Worm (Caenorhabditis elegans): ENCODE results near the gene unc-7.

unc-7 gene

DNA sequence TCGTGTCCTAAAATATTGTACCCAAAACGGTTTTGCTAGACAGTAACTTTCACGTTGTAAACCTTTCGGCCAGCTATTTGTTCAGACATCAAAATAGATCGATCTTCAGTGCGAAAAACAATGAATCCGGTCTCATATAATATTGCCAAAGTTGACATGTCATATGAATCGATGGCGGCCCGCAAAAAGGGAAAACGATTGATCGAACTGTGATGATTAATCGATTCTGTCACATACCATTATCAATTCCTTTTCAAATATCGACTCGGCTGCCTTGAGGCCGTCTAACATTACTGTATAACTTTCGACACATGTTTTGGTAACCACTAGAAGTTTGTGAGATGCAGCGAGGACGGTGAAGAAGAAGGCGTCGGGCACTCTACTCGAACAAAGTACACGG lies 74.7 kb downstream of the unc-7 start (continued):
- TF ChIP-seq snu-23 (GFP tag; optimal IDR thresholded peaks at IDR 0.05) (peak; percentile 67), isw-1 (GFP tag; IDR thresholded peaks at IDR 0.05) (no peak), ceh-90 (tag; optimal IDR thresholded peaks at IDR 0.05) (no peak), pag-3 (tag; optimal IDR thresholded peaks at IDR 0.05; ENCODE audit: borderline replicate concordance, insufficient read depth) (no peak), aly-2 (tag; optimal IDR thresholded peaks at IDR 0.05) (no peak), mef-2 (tag; optimal IDR thresholded peaks at IDR 0.05) (no peak), pax-3 (tag; optimal IDR thresholded peaks at IDR 0.05) (no peak), lin-35 (GFP tag; optimal IDR thresholded peaks at IDR 0.05) (peak in 1 of 2 experiments; percentile 35), efl-3 (GFP tag; optimal IDR thresholded peaks at IDR 0.05) (no peak), dpl-1 (GFP tag; optimal IDR thresholded peaks at IDR 0.05) (peak in 1 of 3 experiments; percentile 8), lin-39 (tag; optimal IDR thresholded peaks at IDR 0.05) (no peak), vab-15 (tag; optimal IDR thresholded peaks at IDR 0.05) (no peak), elt-3 (tag; optimal IDR thresholded peaks at IDR 0.05) (peak in 2 of 6 experiments; percentile 71 to 72), ces-1 (GFP tag; optimal IDR thresholded peaks at IDR 0.05) (no peak), pqm-1 (tag; optimal IDR thresholded peaks at IDR 0.05) (no peak), ceh-8 (GFP tag; optimal IDR thresholded peaks at IDR 0.05) (no peak), nhr-84 (tag; optimal IDR thresholded peaks at IDR 0.05) (no peak), blmp-1 (tag; optimal IDR thresholded peaks at IDR 0.05) (peak; percentile 94), xbp-1 (tag; optimal IDR thresholded peaks at IDR 0.05) (no peak), unc-86 (tag; optimal IDR thresholded peaks at IDR 0.05) (no peak), nhr-77 (tag; optimal IDR thresholded peaks at IDR 0.05) (no peak), lir-3 (tag; optimal IDR thresholded peaks at IDR 0.05; ENCODE audit: poor library complexity) (no peak), elt-2 (tag; optimal IDR thresholded peaks at IDR 0.05) (no peak), ztf-11 (tag; optimal IDR thresholded peaks at IDR 0.05) (no peak), ceh-63 (GFP tag; optimal IDR thresholded peaks at IDR 0.05) (no peak), rnt-1 (tag; optimal IDR thresholded peaks at IDR 0.05) (no peak), egl-27 (tag; optimal IDR thresholded peaks at IDR 0.05) (no peak), unc-130 (tag; optimal IDR thresholded peaks at IDR 0.05) (peak; percentile 28), skn-1 (tag; optimal IDR thresholded peaks at IDR 0.05) (no peak), zag-1 (tag; optimal IDR thresholded peaks at IDR 0.05) (no peak), lin-14 (GFP tag; optimal IDR thresholded peaks at IDR 0.05) (peak; percentile 56), C34B4.2 (tag; optimal IDR thresholded peaks at IDR 0.05) (no peak)
